Fruit fly (Drosophila melanogaster) ovary, adult (tissue): Measurements from ENCODE around the gene CAH7.

Experiments
- CG17801 ChIP-seq: fragments of 200-800 bp; optimal IDR thresholded peaks from 2 replicates; lab custom pipeline; 2019; ENCODE audit warnings: missing biosample characterization, mild to moderate bottlenecking, missing genetic modification characterization, moderate library complexity; ENCODE audit not compliant: partially characterized antibody

The CAH7 gene

DNA sequence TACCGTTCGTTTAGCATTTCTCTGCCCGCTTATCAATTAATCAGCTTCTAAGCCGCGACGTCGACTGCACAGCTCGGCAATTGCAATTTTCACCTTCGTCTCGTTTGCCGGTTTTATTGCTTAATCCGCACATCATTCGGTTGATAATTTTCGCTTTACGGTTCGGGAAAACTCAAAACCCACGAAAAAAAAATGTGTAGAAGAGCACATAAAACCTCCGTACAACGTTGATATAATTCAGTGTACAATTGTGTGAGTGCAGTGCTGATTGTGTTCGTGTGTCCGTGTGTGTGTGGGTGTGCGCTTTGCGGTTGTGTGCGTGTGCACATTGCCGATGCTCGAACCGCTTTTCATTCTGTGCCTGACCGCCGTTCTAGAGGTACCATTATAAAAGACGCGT, at the start of gene CAH7:
CAH7 (plus strand) TSS at position 43 of the 400 bp plus-strand sequence.
- no peak for TF ChIP-seq CG17801

- TF ChIP-seq CG17801, result no peak
Observed at dm6 chr3R:10062324-10062723, 49.7 kb upstream of the CAH7 start, which contains the start of gene CG33630. TSS of gene CG33630 (plus strand) at chr3R:10062624.

DNA sequence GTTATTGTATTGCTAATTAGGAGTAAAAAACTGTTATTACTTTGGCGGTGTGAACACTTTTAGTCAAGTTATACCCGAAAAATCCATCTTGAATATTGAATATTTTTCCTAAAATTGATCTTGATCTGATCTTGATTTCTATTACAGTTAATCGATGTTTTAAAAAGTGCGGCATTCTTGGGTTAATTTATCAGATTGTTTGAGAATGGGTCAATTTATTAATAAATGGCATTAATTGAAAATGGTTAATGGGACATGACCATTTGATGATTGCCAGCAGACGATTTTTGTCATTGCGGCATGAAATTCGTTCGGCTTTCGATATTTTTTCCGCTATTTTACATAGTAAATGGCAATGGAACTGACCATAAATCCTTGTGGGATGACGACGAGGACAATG, 48.3 kb upstream of the CAH7 start, which contains the start of gene CG33631:
CG33631 (plus strand) TSS at position 301 of the 400 bp plus-strand sequence.
- TF ChIP-seq CG17801, result no peak

DNA sequence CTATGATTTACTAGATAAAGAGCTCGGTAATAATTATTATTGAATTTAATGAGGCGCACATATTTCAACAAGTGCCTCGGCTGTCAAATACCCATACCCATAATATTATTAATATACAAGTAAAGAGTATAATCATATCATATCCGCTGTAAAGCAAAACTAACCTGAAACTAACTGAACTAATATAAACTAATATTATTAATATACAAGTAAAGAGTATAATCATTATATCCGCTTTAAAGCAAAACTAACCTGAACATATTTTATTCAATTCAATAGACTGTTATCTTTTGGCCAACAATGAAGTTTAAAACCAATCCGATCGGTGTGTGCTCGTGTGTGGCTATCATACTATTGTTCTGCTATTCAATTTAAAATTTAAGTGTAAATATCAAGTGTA, 45.6 kb upstream of the CAH7 start, which contains the start of gene CG33783:
CG33783 (plus strand) TSS at position 301 of the 400 bp plus-strand sequence.
- no peak for TF ChIP-seq CG17801

- no peak for TF ChIP-seq CG17801
Observed at dm6 chr3R:10067605-10068004, 44.4 kb upstream of the CAH7 start, which contains the start of gene CG33784. TSS of gene CG33784 (plus strand) at chr3R:10067905.

DNA sequence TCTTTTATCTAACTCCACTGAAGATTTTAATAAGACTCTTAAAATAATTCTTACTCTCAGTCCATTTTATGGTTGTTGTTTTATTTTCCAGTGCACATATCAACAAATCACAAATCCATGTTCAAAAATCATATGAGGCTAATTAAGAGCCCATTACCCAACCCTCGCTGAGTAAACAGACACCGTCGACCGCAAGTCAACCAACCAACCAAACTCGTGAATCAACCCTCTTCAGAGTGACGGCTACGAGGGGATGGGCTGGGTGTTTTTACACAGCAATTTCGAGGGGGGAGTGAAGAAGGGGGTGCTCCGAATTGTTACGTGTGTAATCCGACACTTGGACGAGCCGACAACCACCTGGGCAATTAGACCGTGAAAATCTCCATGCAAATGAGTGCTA, 43.3 kb upstream of the CAH7 start:
- no peak for TF ChIP-seq CG17801

- no peak for TF ChIP-seq CG17801
Observed at dm6 chr3R:10070195-10070594, 41.8 kb upstream of the CAH7 start.

dm6 chr3R:10070817-10071216, 41.2 kb upstream of the CAH7 start, which contains the start of gene nerfin-2:
TSS of gene nerfin-2 (plus strand) at chr3R:10071117.
- no peak for TF ChIP-seq CG17801

dm6 chr3R:10075323-10075788, 36.7 kb upstream of the CAH7 start, which contains the start of gene Alp13:
TSS of gene Alp13 (minus strand) at chr3R:10075373.
- peak; percentile 41 for TF ChIP-seq CG17801

- peak; percentile 56 for TF ChIP-seq CG17801
Observed at dm6 chr3R:10076665-10077064, 35.4 kb upstream of the CAH7 start.

dm6 chr3R:10078468-10079143, 33.4 kb upstream of the CAH7 start:
- TF ChIP-seq CG17801, result no peak

- peak; percentile 78 for TF ChIP-seq CG17801
Observed at dm6 chr3R:10079267-10079987, 32.6 kb upstream of the CAH7 start.

dm6 chr3R:10080699-10081098, 31.3 kb upstream of the CAH7 start:
- TF ChIP-seq CG17801, result peak; percentile 6

DNA sequence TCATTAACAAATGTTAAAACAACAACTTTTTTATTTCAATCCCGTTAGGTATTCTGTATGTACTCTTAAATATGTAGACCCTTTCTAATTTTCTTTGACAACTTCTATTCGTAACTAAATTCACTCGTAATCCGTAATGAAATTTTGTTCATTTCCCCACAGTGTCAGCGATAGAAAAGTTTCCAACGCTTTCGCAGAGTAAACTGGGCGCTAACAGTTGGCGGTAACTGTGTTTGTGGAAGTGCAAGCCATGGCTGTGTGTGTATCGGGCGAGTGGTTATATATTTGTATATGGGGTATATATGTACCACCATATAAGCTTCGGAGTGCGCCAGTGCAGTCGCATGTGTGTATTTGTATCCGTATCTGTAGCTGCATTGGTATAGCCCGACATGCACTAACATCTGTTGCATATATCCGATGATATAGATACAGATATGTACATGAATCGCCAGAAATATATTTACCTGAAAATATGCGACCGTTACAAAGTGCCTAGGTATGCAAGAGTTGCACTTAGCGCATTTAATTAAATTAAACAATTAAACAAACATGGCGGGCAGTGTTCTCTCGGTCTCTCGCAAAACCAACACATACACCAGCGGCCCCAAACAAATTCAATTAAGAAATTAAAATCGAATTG, 30.4 kb upstream of the CAH7 start:
- TF ChIP-seq CG17801, result no peak

DNA sequence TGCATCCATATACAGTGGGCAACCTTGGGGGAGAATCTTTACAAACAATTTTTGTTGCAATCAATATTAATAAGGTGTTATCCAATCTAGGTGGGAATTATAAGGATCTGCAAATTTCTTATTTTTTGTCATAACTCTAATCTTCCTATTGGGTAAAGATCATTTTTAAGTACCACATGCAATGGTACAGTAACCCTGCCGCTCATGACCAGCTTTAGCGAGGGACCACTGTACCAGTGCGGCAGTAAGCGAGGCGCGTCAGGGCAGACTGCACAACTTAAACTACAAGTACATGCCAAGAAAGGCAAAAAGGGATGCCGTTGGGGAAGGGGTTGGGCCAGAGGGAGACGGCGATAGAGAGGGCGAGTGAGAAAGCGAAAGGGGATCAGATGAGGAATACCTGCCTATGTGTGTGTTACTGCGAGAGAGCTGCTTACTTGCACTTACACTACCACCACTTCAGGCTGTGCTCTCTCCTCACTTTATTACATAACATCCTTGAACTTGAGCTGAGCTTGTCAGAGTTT, 29.4 kb upstream of the CAH7 start:
- peak; percentile 52 for TF ChIP-seq CG17801

DNA sequence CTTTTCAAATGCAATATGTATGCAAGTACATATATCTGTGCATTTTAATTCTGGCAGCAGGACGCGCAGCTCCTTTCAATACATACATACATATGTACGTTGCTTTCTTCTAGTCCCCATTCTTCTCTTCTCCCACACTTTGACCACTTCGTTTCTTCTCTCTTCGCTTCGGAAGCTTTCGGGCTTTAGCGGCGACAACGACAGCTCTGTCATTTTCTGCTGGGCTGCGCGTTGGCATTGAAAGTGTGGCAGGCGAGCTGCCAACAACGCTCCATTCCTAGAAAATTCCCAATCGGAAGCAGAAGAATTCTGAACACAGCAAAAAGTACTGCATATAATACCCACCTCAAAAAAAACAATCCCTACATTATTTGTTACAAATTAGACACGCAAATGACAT, 29.0 kb upstream of the CAH7 start:
- TF ChIP-seq CG17801, result peak; percentile 4

dm6 chr3R:10084179-10084647, 27.8 kb upstream of the CAH7 start:
- no peak for TF ChIP-seq CG17801
